Worm (Caenorhabditis elegans) whole organism, L2 larva: ENCODE measurements around the gene mrp-5.
A peak's percentile ranks its signal among the peaks of the same experiment; 100 is the strongest.
"Not testable (repeated sequence)": the region's sequence is repeated elsewhere in the genome, so short reads cannot be mapped to it uniquely, and the experiment has no call there.

ENCODE experiments used
- C34F6.9 ChIP-seq: fragments of 150-350 bp; optimal IDR thresholded peaks from 2 replicates; lab custom pipeline; 2014; ENCODE audit warnings: missing biosample characterization, missing genetic modification characterization
- R02D3.7 ChIP-seq: fragments of 150-350 bp; optimal IDR thresholded peaks from 2 replicates; lab custom pipeline; 2014; ENCODE audit warnings: missing biosample characterization, missing genetic modification characterization
- ZK546.5 ChIP-seq: sonication (generic microtip); optimal IDR thresholded peaks from 2 replicates; lab custom pipeline; 2017; ENCODE audit warnings: missing biosample characterization, missing genetic modification characterization
- alr-1 ChIP-seq: fragments of 150-350 bp; optimal IDR thresholded peaks from 2 replicates; lab custom pipeline; 2014; ENCODE audit warnings: missing biosample characterization, missing genetic modification characterization
- ama-1 ChIP-seq: fragments of 150-350 bp; optimal IDR thresholded peaks from 2 replicates; lab custom pipeline; 2018; ENCODE audit warnings: inconsistent platforms
- ceh-82 ChIP-seq: fragments of 150-350 bp; optimal IDR thresholded peaks from 2 replicates; lab custom pipeline; 2014; ENCODE audit warnings: missing biosample characterization, missing genetic modification characterization
- crh-2 ChIP-seq: sonication (generic microtip); optimal IDR thresholded peaks from 2 replicates; lab custom pipeline; 2017; ENCODE audit warnings: missing biosample characterization, missing genetic modification characterization
- dmd-4 ChIP-seq: sonication (generic microtip); optimal IDR thresholded peaks from 2 replicates; lab custom pipeline; 2017; ENCODE audit warnings: missing biosample characterization, missing genetic modification characterization
- egl-27 ChIP-seq: sonication (generic microtip); optimal IDR thresholded peaks from 3 replicates; lab custom pipeline; 2017; ENCODE audit warnings: missing biosample characterization, missing genetic modification reagents, missing genetic modification characterization
- elt-1 ChIP-seq: fragments of 150-350 bp; optimal IDR thresholded peaks from 2 replicates; lab custom pipeline; 2014; ENCODE audit warnings: missing biosample characterization, missing genetic modification characterization
- elt-3 ChIP-seq: sonication (generic microtip); optimal IDR thresholded peaks from 2 replicates; lab custom pipeline; 2017; ENCODE audit warnings: missing biosample characterization, missing genetic modification characterization
- fos-1 ChIP-seq: fragments of 150-350 bp; optimal IDR thresholded peaks from 2 replicates; lab custom pipeline; 2014; ENCODE audit warnings: missing biosample characterization, missing genetic modification characterization
- gmeb-1 ChIP-seq: fragments of 150-350 bp; optimal IDR thresholded peaks from 2 replicates; lab custom pipeline; 2014; ENCODE audit warnings: missing biosample characterization, missing genetic modification characterization
- lin-11 ChIP-seq: fragments of 150-350 bp; sonication (generic microtip); optimal IDR thresholded peaks from 2 replicates; lab custom pipeline; 2014; ENCODE audit warnings: missing biosample characterization, missing genetic modification characterization, inconsistent platforms, mixed read lengths
- lin-13 ChIP-seq: fragments of 150-350 bp; optimal IDR thresholded peaks from 2 replicates; lab custom pipeline; 2014; ENCODE audit warnings: missing biosample characterization, missing genetic modification reagents, missing genetic modification characterization
- lin-39 ChIP-seq: fragments of 150-350 bp; optimal IDR thresholded peaks from 2 replicates; lab custom pipeline; 2014; ENCODE audit warnings: missing biosample characterization, missing genetic modification reagents, missing genetic modification characterization
- lsy-2 ChIP-seq, 2 experiments: fragments of 150-350 bp in 1 of 2; sonication (generic microtip) in 1 of 2; optimal IDR thresholded peaks; 2 replicates each; lab custom pipeline; 2014 to 2017; ENCODE audit warnings: missing biosample characterization in 2 of 2, missing genetic modification characterization in 2 of 2
- mab-5 ChIP-seq: fragments of 150-350 bp; optimal IDR thresholded peaks from 2 replicates; lab custom pipeline; 2014; ENCODE audit warnings: missing biosample characterization, missing genetic modification characterization
- mdl-1 ChIP-seq, 2 experiments: fragments of 150-350 bp in 1 of 2; sonication (generic microtip) in 1 of 2; optimal IDR thresholded peaks; 2 replicates each; lab custom pipeline; 2017; ENCODE audit warnings: missing biosample characterization in 2 of 2, missing genetic modification characterization in 2 of 2
- nhr-11 ChIP-seq: fragments of 150-350 bp; optimal IDR thresholded peaks from 2 replicates; lab custom pipeline; 2014; ENCODE audit warnings: missing biosample characterization, missing genetic modification characterization
- nhr-129 ChIP-seq: fragments of 150-350 bp; optimal IDR thresholded peaks from 2 replicates; lab custom pipeline; 2014; ENCODE audit warnings: missing biosample characterization, missing genetic modification characterization
- nhr-237 ChIP-seq: fragments of 150-350 bp; optimal IDR thresholded peaks from 2 replicates; lab custom pipeline; 2014; ENCODE audit warnings: missing biosample characterization, missing genetic modification characterization
- nhr-25 ChIP-seq: fragments of 150-350 bp; sonication (generic microtip); optimal IDR thresholded peaks from 3 replicates; lab custom pipeline; 2014; ENCODE audit warnings: missing biosample characterization, missing genetic modification characterization
- nhr-6 ChIP-seq: fragments of 150-350 bp; optimal IDR thresholded peaks from 2 replicates; lab custom pipeline; 2014; ENCODE audit warnings: missing biosample characterization, missing genetic modification characterization
- nhr-77 ChIP-seq: fragments of 150-350 bp; optimal IDR thresholded peaks from 2 replicates; lab custom pipeline; 2014; ENCODE audit warnings: missing biosample characterization, missing genetic modification characterization
- sma-3 ChIP-seq: sonication (generic microtip); optimal IDR thresholded peaks from 2 replicates; lab custom pipeline; 2016; ENCODE audit warnings: missing genetic modification reagents, missing genetic modification characterization, missing compliant biosample characterization
- sma-9 ChIP-seq, 2 experiments: fragments of 150-350 bp in 1 of 2; sonication (generic microtip) in 1 of 2; optimal IDR thresholded peaks; 2 replicates each; lab custom pipeline; 2014 to 2016; ENCODE audit warnings: missing genetic modification characterization in 2 of 2, mild to moderate bottlenecking in 1 of 2, missing biosample characterization in 1 of 2, missing compliant biosample characterization in 1 of 2, missing genetic modification reagents in 1 of 2, moderate library complexity in 1 of 2
- snpc-4 ChIP-seq: fragments of 150-350 bp; optimal IDR thresholded peaks from 2 replicates; lab custom pipeline; 2014; ENCODE audit warnings: missing biosample characterization, missing genetic modification characterization
- unc-39 ChIP-seq: fragments of 150-350 bp; optimal IDR thresholded peaks from 2 replicates; lab custom pipeline; 2014; ENCODE audit warnings: missing biosample characterization, missing genetic modification characterization
- unc-55 ChIP-seq: fragments of 150-350 bp; sonication (generic microtip); optimal IDR thresholded peaks from 3 replicates; lab custom pipeline; 2014; ENCODE audit warnings: missing biosample characterization, missing genetic modification reagents, missing genetic modification characterization
- ztf-1 ChIP-seq: fragments of 200-800 bp; sonication (Bioruptor generic); conservative IDR thresholded peaks from 2 replicates; pipeline ENCODE4 v1.3.6; 2022; ENCODE audit warnings: missing genetic modification characterization, missing compliant biosample characterization
- ztf-11 ChIP-seq: sonication (generic microtip); optimal IDR thresholded peaks from 2 replicates; lab custom pipeline; 2017; ENCODE audit warnings: missing biosample characterization, missing genetic modification characterization

Gene mrp-5

ce11 chrX:14973085-14973484 is 27.0 kb upstream of the mrp-5 start:
- TF ChIP-seq egl-27 (tag; lab: Kevin White, UChicago) = no peak
- TF ChIP-seq, all 48 proteins: peak for 0

DNA sequence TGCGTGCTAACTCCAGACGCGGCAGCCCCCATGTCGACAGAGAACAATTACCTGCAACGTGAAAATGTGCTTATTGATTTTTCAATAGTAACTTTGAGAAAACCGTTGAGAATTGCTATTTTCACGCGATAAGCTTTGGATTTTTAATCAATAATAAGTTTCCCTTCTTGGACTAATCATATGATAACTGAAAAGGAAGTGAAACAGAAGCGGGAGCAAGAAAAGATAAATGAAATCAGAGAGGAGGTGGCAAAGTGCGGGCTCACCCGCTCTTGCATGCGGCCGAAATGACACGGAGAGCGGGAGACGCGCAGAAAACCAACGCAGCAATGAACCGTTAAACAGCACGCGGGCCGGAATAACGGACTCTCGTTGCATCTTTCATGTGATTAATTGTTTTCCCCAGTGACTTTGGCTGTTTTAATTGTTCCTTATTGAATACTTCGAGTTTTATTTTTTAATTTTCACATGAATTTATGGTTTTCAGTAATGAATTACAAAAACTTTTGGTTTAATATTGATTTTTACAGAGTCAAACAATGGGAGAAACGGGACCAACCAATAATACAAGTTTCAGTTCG is 24.2 kb upstream of the mrp-5 start, which contains the start of the genes flwr-1 and tbc-1:
Gene flwr-1 (minus strand): TSS at position 51 of the 581 bp plus-strand sequence.
Gene tbc-1 (plus strand): TSS at position 531 of the 581 bp plus-strand sequence.
- TF ChIP-seq unc-55 (GFP tag; lab: Kevin White, UChicago) = peak; percentile 65
- peak; percentile 12 for TF ChIP-seq lin-11 (tag; lab: Kevin White, UChicago)
- peak; percentile 5 for TF ChIP-seq mab-5 (tag; lab: Kevin White, UChicago)
- TF ChIP-seq nhr-129 (tag; lab: Kevin White, UChicago) = peak; percentile 66
- peak in 1 of 2 experiments; percentile 35 for TF ChIP-seq lsy-2 (tag; optimal IDR thresholded peaks at IDR 0.05; lab: Kevin White, UChicago)
- TF ChIP-seq nhr-77 (tag; lab: Kevin White, UChicago) = no peak
- TF ChIP-seq elt-3 (tag; lab: Kevin White, UChicago) = no peak
- peak; percentile 11 for TF ChIP-seq crh-2 (tag; lab: Kevin White, UChicago)
- no peak for TF ChIP-seq unc-39 (tag; lab: Kevin White, UChicago)
- no peak for TF ChIP-seq nhr-11 (tag; lab: Kevin White, UChicago)
- TF ChIP-seq ztf-11 = no peak
- TF ChIP-seq ztf-1 = no peak
- TF ChIP-seq ceh-82 = no peak
- TF ChIP-seq snpc-4 (tag; lab: Kevin White, UChicago) = no peak
- TF ChIP-seq sma-9 (GFP tag; optimal IDR thresholded peaks at IDR 0.05; lab: Kevin White, UChicago) = peak; percentile 17
- TF ChIP-seq sma-9 (tag; optimal IDR thresholded peaks at IDR 0.05; lab: Kevin White, UChicago) = no peak
- TF ChIP-seq lin-39 = no peak
- peak; percentile 20 for TF ChIP-seq fos-1 (tag; lab: Kevin White, UChicago)
- peak; percentile 60 for TF ChIP-seq C34F6.9 (tag; lab: Kevin White, UChicago)
- TF ChIP-seq ZK546.5 (tag; lab: Kevin White, UChicago) = no peak
- TF ChIP-seq egl-27 (tag; lab: Kevin White, UChicago) = no peak
- TF ChIP-seq nhr-25 (tag; lab: Kevin White, UChicago) = no peak
- no peak for TF ChIP-seq ama-1 (lab: Kevin White, UChicago)
- peak; percentile 14 for TF ChIP-seq lin-13 (GFP tag; lab: Kevin White, UChicago)
- TF ChIP-seq elt-1 (tag; lab: Kevin White, UChicago) = no peak

DNA sequence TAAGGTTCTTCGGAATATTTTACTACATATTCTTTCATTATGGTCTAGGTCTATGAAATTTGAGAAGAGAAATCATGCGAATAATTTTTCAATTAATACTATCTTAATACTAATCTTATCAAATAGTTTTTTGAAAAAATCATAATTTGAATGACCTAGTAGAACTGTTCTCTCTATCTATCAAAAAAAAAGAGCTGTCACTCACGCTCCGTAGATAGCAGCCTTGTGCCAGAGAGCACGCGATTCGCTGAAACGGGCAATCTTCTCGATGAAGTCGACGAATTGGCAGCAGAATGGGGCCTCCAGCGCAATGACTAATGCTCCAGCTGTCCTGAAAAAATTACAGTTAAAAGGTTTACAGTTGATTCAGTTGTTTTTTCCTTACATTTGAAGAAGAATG is 23.5 kb upstream of the mrp-5 start:
- TF ChIP-seq dmd-4 (tag; lab: Kevin White, UChicago) = no peak
- no peak for TF ChIP-seq R02D3.7 (tag; lab: Kevin White, UChicago)
- no peak for TF ChIP-seq sma-3 (GFP tag; lab: Kevin White, UChicago)
- no peak for TF ChIP-seq nhr-77 (tag; lab: Kevin White, UChicago)
- TF ChIP-seq nhr-237 (tag; lab: Kevin White, UChicago) = no peak
- TF ChIP-seq fos-1 (tag; lab: Kevin White, UChicago) = no peak
- TF ChIP-seq lin-13 (GFP tag; lab: Kevin White, UChicago) = no peak
- no peak for TF ChIP-seq egl-27 (tag; lab: Kevin White, UChicago)
- TF ChIP-seq C34F6.9 (tag; lab: Kevin White, UChicago) = no peak

DNA sequence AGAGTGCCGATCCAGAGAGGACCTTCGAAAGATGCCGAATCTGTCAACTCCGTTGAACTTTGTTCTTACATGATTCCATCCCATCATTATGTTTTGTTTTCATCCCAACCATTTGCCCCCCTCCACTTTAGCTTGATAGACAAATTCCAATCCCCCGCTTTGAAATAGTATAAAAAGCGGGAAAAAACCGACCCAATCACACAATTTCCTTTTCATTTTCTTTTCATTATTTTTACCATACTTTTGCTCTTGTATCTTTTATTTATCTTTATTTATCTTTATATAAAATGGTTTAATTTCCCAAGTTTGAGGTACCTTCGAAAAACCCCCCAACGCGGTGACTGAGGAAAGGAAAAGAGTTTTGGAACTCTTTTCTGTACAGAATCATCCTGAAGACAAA is 20.4 kb upstream of the mrp-5 start, which contains the start of gene F20D1.22:
Gene F20D1.22 (plus strand): TSS at position 301 of the 400 bp plus-strand sequence.
- TF ChIP-seq egl-27 (tag; lab: Kevin White, UChicago); sma-9 (GFP tag; optimal IDR thresholded peaks at IDR 0.05; lab: Kevin White, UChicago); sma-9 (tag; optimal IDR thresholded peaks at IDR 0.05; lab: Kevin White, UChicago); alr-1 (tag; lab: Kevin White, UChicago): not testable (repeated sequence)

DNA sequence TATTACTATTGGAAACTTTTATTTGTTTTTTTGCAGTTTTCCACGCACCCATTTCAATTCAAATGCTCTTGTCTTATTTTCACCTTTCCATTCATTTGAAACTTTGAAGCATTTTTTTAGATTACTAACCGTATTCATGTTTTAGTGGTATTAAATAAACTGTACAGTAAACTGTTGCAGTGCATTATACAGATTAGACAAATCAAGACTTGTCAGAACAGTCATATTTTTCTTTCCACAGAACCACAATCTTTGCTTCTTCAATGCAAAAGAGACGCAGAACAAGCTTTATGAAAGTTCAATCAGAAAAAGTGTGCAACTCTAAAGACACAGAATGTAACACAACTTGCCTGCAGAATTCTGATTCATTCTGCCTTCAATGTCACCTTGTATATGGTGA is 19.6 kb upstream of the mrp-5 start, which contains the start of gene F45B8.5:
Gene F45B8.5 (plus strand): TSS at position 301 of the 400 bp plus-strand sequence.
- TF ChIP-seq mdl-1 (tag; optimal IDR thresholded peaks at IDR 0.05; lab: Kevin White, UChicago) (no peak), ztf-1 (no peak), lin-13 (GFP tag; lab: Kevin White, UChicago) (no peak), nhr-77 (tag; lab: Kevin White, UChicago) (no peak), dmd-4 (tag; lab: Kevin White, UChicago) (no peak), nhr-6 (tag; lab: Kevin White, UChicago) (no peak), ceh-82 (no peak), gmeb-1 (no peak)
